Worm (Caenorhabditis elegans): ENCODE results near the gene srw-115.
"Not testable (repeated sequence)": the region's sequence is repeated elsewhere in the genome, so short reads cannot be mapped to it uniquely, and the experiment has no call there.

The srw-115 gene

ce11 chrV:2975285-2975684 lies 18.4 kb downstream of the srw-115 start, which contains the start of gene srw-123:
srw-123 (minus strand) TSS chrV:2975385.
- not testable (repeated sequence) for TF ChIP-seq ztf-4 (tag; optimal IDR thresholded peaks at IDR 0.05); nhr-77 (tag; optimal IDR thresholded peaks at IDR 0.05); ama-1 (optimal IDR thresholded peaks at IDR 0.05)

- TF ChIP-seq C34F6.9 (tag; optimal IDR thresholded peaks at IDR 0.05) (no peak), ama-1 (optimal IDR thresholded peaks at IDR 0.05) (no peak), elt-3 (tag; optimal IDR thresholded peaks at IDR 0.05) (no peak), ztf-4 (tag; optimal IDR thresholded peaks at IDR 0.05) (no peak), ZK546.5 (tag; optimal IDR thresholded peaks at IDR 0.05) (no peak), nhr-237 (tag; optimal IDR thresholded peaks at IDR 0.05) (no peak), ztf-1 (GFP tag; conservative IDR thresholded peaks at IDR 0.05) (no peak)
These were observed 22.3 kb downstream of the srw-115 start, which contains the start of gene srw-129 for ce11 chrV:2971307-2971999. srw-129 (plus strand) TSS chrV:2971949.

ce11 chrV:2964786-2965185 lies 28.9 kb downstream of the srw-115 start, which contains the start of gene srh-88:
srh-88 (minus strand) TSS chrV:2964886.
- TF ChIP-seq mdl-1 (tag; optimal IDR thresholded peaks at IDR 0.05) (no peak), unc-39 (tag; optimal IDR thresholded peaks at IDR 0.05) (no peak), zag-1 (tag; optimal IDR thresholded peaks at IDR 0.05) (no peak), alr-1 (tag; optimal IDR thresholded peaks at IDR 0.05) (no peak), crh-2 (tag; optimal IDR thresholded peaks at IDR 0.05) (no peak), nhr-23 (tag; optimal IDR thresholded peaks at IDR 0.05) (no peak), unc-55 (GFP tag; optimal IDR thresholded peaks at IDR 0.05) (no peak), nhr-12 (tag; optimal IDR thresholded peaks at IDR 0.05) (no peak), ztf-4 (tag; optimal IDR thresholded peaks at IDR 0.05) (no peak), nhr-237 (tag; optimal IDR thresholded peaks at IDR 0.05) (no peak), sem-4 (tag; optimal IDR thresholded peaks at IDR 0.05) (no peak), unc-62 (GFP tag; optimal IDR thresholded peaks at IDR 0.05) (no peak), ZK546.5 (tag; optimal IDR thresholded peaks at IDR 0.05) (no peak), nhr-21 (tag; optimal IDR thresholded peaks at IDR 0.05) (no peak), elt-3 (tag; optimal IDR thresholded peaks at IDR 0.05) (no peak), nhr-129 (tag; optimal IDR thresholded peaks at IDR 0.05) (no peak), gmeb-1 (tag; optimal IDR thresholded peaks at IDR 0.05) (no peak)

DNA sequence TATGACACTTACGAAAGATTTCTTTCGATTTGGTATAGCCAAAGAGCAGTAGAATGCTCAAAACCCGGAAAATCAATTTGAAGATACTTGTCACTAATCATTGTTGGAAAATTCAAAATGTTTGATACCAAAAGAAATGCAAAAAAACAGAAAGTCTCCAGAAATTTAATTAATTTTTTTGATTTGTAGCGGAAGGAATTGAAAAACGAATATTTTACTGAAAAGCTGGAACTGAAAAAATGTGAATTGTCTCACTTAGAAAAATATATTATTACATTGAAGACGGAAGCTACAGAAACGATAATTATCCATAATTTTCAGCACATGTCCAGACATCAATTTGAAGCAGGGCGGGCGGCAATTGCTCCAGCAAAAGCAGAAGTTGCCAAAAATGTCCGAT lies 30.8 kb downstream of the srw-115 start, which contains the start of gene srw-138:
Gene srw-138, minus strand, starts transcription at position 101 of the 400 bp plus-strand sequence.
- TF ChIP-seq nhr-11 (tag; optimal IDR thresholded peaks at IDR 0.05) (no peak), ZK546.5 (tag; optimal IDR thresholded peaks at IDR 0.05) (no peak), nhr-12 (tag; optimal IDR thresholded peaks at IDR 0.05) (no peak), lin-11 (tag; optimal IDR thresholded peaks at IDR 0.05) (no peak), mbf-1 (tag; optimal IDR thresholded peaks at IDR 0.05) (no peak), elt-1 (tag; optimal IDR thresholded peaks at IDR 0.05) (no peak), nhr-129 (tag; optimal IDR thresholded peaks at IDR 0.05) (no peak), nhr-21 (tag; optimal IDR thresholded peaks at IDR 0.05) (no peak), sma-3 (GFP tag; optimal IDR thresholded peaks at IDR 0.05) (no peak), nhr-23 (tag; optimal IDR thresholded peaks at IDR 0.05) (no peak), nhr-77 (tag; optimal IDR thresholded peaks at IDR 0.05) (no peak)

ce11 chrV:2960894-2961293 lies 32.8 kb downstream of the srw-115 start, which contains the start of gene srw-144:
srw-144 (minus strand) TSS chrV:2960994.
- TF ChIP-seq C34F6.9 (tag; optimal IDR thresholded peaks at IDR 0.05) (no peak), lin-39 (tag; optimal IDR thresholded peaks at IDR 0.05) (no peak), R02D3.7 (tag; optimal IDR thresholded peaks at IDR 0.05) (no peak), ZK546.5 (tag; optimal IDR thresholded peaks at IDR 0.05) (no peak), crh-2 (tag; optimal IDR thresholded peaks at IDR 0.05) (no peak), F13H6.1 (tag; optimal IDR thresholded peaks at IDR 0.05) (no peak), nhr-77 (tag; optimal IDR thresholded peaks at IDR 0.05) (no peak), elt-1 (tag; optimal IDR thresholded peaks at IDR 0.05) (no peak), blmp-1 (tag; optimal IDR thresholded peaks at IDR 0.05; ENCODE audit: insufficient read depth) (no peak), peb-1 (tag; optimal IDR thresholded peaks at IDR 0.05) (no peak), unc-55 (GFP tag; optimal IDR thresholded peaks at IDR 0.05) (no peak), nhr-129 (tag; optimal IDR thresholded peaks at IDR 0.05) (no peak), ztf-11 (tag; optimal IDR thresholded peaks at IDR 0.05) (no peak), ama-1 (optimal IDR thresholded peaks at IDR 0.05) (no peak), elt-3 (tag; optimal IDR thresholded peaks at IDR 0.05) (no peak), nhr-25 (tag; optimal IDR thresholded peaks at IDR 0.05) (no peak), alr-1 (tag; optimal IDR thresholded peaks at IDR 0.05) (no peak), mab-5 (tag; optimal IDR thresholded peaks at IDR 0.05) (no peak), skn-1 (tag; optimal IDR thresholded peaks at IDR 0.05) (no peak)

Measured in whole organism, L2 larva.